Fruit fly (Drosophila melanogaster) whole organism, embryonic: Measurements from ENCODE around the gene E2f2.

Experiments used
- Aef1 ChIP-seq: fragments of 200-800 bp; sonication (Bioruptor generic); IDR thresholded peaks from 3 replicates; pipeline ENCODE4 v1.3.6; 2022; ENCODE audit warnings: missing biosample characterization, missing genetic modification characterization
- Bteb2 ChIP-seq: fragments of 200-800 bp; sonication (Bioruptor generic); optimal IDR thresholded peaks from 2 replicates; lab custom pipeline; 2016; ENCODE audit warnings: missing biosample characterization, missing genetic modification characterization
- CG11085 ChIP-seq: fragments of 200-800 bp; sonication (Bioruptor generic); IDR thresholded peaks from 2 replicates; pipeline ENCODE4 v1.3.6; 2022; ENCODE audit warnings: missing biosample characterization, missing genetic modification characterization
- CG11247 ChIP-seq: fragments of 200-800 bp; sonication (Bioruptor generic); IDR thresholded peaks from 2 replicates; pipeline ENCODE4 v1.3.6; 2022; ENCODE audit warnings: missing biosample characterization, missing genetic modification characterization
- CG15011 ChIP-seq: fragments of 200-800 bp; sonication (Bioruptor generic); optimal IDR thresholded peaks from 3 replicates; lab custom pipeline; 2018; ENCODE audit warnings: missing biosample characterization, mild to moderate bottlenecking, missing genetic modification characterization
- CG31388 ChIP-seq: fragments of 200-800 bp; sonication (Bioruptor generic); optimal IDR thresholded peaks from 2 replicates; lab custom pipeline; 2016; ENCODE audit warnings: missing biosample characterization, missing genetic modification characterization
- CG42726 ChIP-seq: fragments of 200-800 bp; sonication (Bioruptor generic); IDR thresholded peaks from 2 replicates; pipeline ENCODE4 v1.3.6; 2022; ENCODE audit warnings: missing biosample characterization, missing genetic modification characterization; ENCODE audit not compliant: partially characterized antibody
- CG4424 ChIP-seq: fragments of 200-800 bp; sonication (Bioruptor generic); optimal IDR thresholded peaks from 3 replicates; lab custom pipeline; 2016; ENCODE audit warnings: missing biosample characterization, missing genetic modification characterization
- CG5180 ChIP-seq: fragments of 200-800 bp; sonication (Bioruptor generic); optimal IDR thresholded peaks from 3 replicates; lab custom pipeline; 2017; ENCODE audit warnings: missing biosample characterization, missing genetic modification characterization, mild to moderate bottlenecking, moderate library complexity, missing genetic modification reagents
- CG6791 ChIP-seq: fragments of 200-800 bp; sonication (Bioruptor generic); IDR thresholded peaks from 3 replicates; pipeline ENCODE4 v1.3.6; 2022; ENCODE audit warnings: missing biosample characterization, missing genetic modification characterization; ENCODE audit not compliant: partially characterized antibody
- CG6813 ChIP-seq: fragments of 200-800 bp; sonication (Bioruptor generic); optimal IDR thresholded peaks from 2 replicates; lab custom pipeline; 2017; ENCODE audit warnings: missing biosample characterization, missing genetic modification characterization, mild to moderate bottlenecking, moderate library complexity, missing genetic modification reagents
- CG8290 ChIP-seq, 3 experiments: fragments of 200-800 bp; sonication (Bioruptor generic); optimal IDR thresholded peaks; 2 replicates each; lab custom pipeline; 2016 to 2019; ENCODE audit warnings: missing biosample characterization in 3 of 3, missing genetic modification characterization in 3 of 3, mild to moderate bottlenecking in 2 of 3, moderate library complexity in 1 of 3
- CG9215 ChIP-seq: fragments of 200-800 bp; sonication (Bioruptor generic); IDR thresholded peaks from 2 replicates; pipeline ENCODE4 v1.3.6; 2022; ENCODE audit warnings: missing biosample characterization, missing genetic modification characterization
- CG9817 ChIP-seq: fragments of 200-800 bp; sonication (Bioruptor generic); optimal IDR thresholded peaks from 2 replicates; lab custom pipeline; 2018; ENCODE audit warnings: missing biosample characterization, mild to moderate bottlenecking, missing genetic modification characterization, moderate library complexity
- CG9876 ChIP-seq: fragments of 200-800 bp; sonication (Bioruptor generic); optimal IDR thresholded peaks from 2 replicates; lab custom pipeline; 2016; ENCODE audit warnings: missing biosample characterization, missing genetic modification characterization
- E2f2 ChIP-seq: fragments of 200-800 bp; sonication (Bioruptor generic); IDR thresholded peaks from 2 replicates; pipeline ENCODE4 v1.3.6; 2022; ENCODE audit warnings: missing biosample characterization, missing genetic modification characterization
- Elba2 ChIP-seq: fragments of 200-800 bp; sonication (Bioruptor generic); optimal IDR thresholded peaks from 3 replicates; lab custom pipeline; 2016; ENCODE audit warnings: missing biosample characterization, missing genetic modification characterization
- Fer2 ChIP-seq: fragments of 200-800 bp; sonication (Bioruptor generic); optimal IDR thresholded peaks from 2 replicates; lab custom pipeline; 2018; ENCODE audit warnings: missing biosample characterization, mild to moderate bottlenecking, missing genetic modification characterization, moderate library complexity
- GATAe ChIP-seq: fragments of 200-800 bp; sonication (Bioruptor generic); conservative IDR thresholded peaks from 2 replicates; pipeline ENCODE4 v1.3.6; 2022; ENCODE audit warnings: missing biosample characterization, missing genetic modification characterization
- HLH3B ChIP-seq: fragments of 200-800 bp; sonication (Bioruptor generic); IDR thresholded peaks from 2 replicates; pipeline ENCODE4 v1.3.6; 2022; ENCODE audit warnings: missing biosample characterization, missing genetic modification characterization
- Mrtf ChIP-seq: fragments of 200-800 bp; sonication (Bioruptor generic); IDR thresholded peaks from 3 replicates; pipeline ENCODE4 v1.3.6; 2022; ENCODE audit warnings: missing biosample characterization, missing genetic modification characterization
- Rfx ChIP-seq: fragments of 200-800 bp; sonication (Bioruptor generic); IDR thresholded peaks from 2 replicates; pipeline ENCODE4 v1.3.6; 2022; ENCODE audit warnings: missing biosample characterization, missing genetic modification characterization
- Scr ChIP-seq: fragments of 200-800 bp; sonication (Bioruptor generic); IDR thresholded peaks from 2 replicates; pipeline ENCODE4 v1.3.6; 2022; ENCODE audit warnings: missing biosample characterization, missing genetic modification characterization; ENCODE audit not compliant: partially characterized antibody
- Sry-δ ChIP-seq: fragments of 200-800 bp; sonication (Bioruptor generic); optimal IDR thresholded peaks from 2 replicates; lab custom pipeline; 2016; ENCODE audit warnings: missing biosample characterization, missing genetic modification characterization
- Tbp ChIP-seq: fragments of >200 bp; optimal IDR thresholded peaks from 2 replicates; lab custom pipeline; 2018; ENCODE audit warnings: missing biosample characterization, missing genetic modification characterization
- ash1 ChIP-seq: fragments of 200-800 bp; sonication (Bioruptor generic); optimal IDR thresholded peaks from 2 replicates; lab custom pipeline; 2018; ENCODE audit warnings: missing biosample characterization, mild to moderate bottlenecking, missing genetic modification characterization
- bigmax ChIP-seq: fragments of 200-800 bp; sonication (Bioruptor generic); optimal IDR thresholded peaks from 2 replicates; lab custom pipeline; 2018; ENCODE audit warnings: missing biosample characterization, mild to moderate bottlenecking, missing genetic modification characterization
- bsh ChIP-seq, 2 experiments: fragments of 200-800 bp; sonication (Bioruptor generic); optimal IDR thresholded peaks; 2 replicates each; lab custom pipeline; 2017 to 2018; ENCODE audit warnings: mild to moderate bottlenecking in 2 of 2, missing biosample characterization in 2 of 2, missing genetic modification characterization in 2 of 2, moderate library complexity in 1 of 2
- cato ChIP-seq: fragments of 200-800 bp; sonication (Bioruptor generic); optimal IDR thresholded peaks from 2 replicates; lab custom pipeline; 2016; ENCODE audit warnings: missing biosample characterization, missing genetic modification characterization, borderline replicate concordance
- ci ChIP-seq: fragments of 200-800 bp; sonication (Bioruptor generic); IDR thresholded peaks from 3 replicates; pipeline ENCODE4 v1.3.6; 2022; ENCODE audit warnings: missing biosample characterization, missing genetic modification characterization
- dan ChIP-seq: fragments of 200-800 bp; sonication (Bioruptor generic); IDR thresholded peaks from 2 replicates; pipeline ENCODE4 v1.3.6; 2022; ENCODE audit warnings: missing biosample characterization, missing genetic modification characterization
- eyg ChIP-seq: fragments of 200-800 bp; sonication (Bioruptor generic); optimal IDR thresholded peaks from 3 replicates; lab custom pipeline; 2016; ENCODE audit warnings: missing biosample characterization, missing genetic modification characterization
- fd96Cb ChIP-seq: fragments of 200-800 bp; sonication (Bioruptor generic); optimal IDR thresholded peaks from 2 replicates; lab custom pipeline; 2018; ENCODE audit warnings: missing biosample characterization, mild to moderate bottlenecking, missing genetic modification characterization, moderate library complexity
- jing ChIP-seq: fragments of 200-800 bp; sonication (Bioruptor generic); optimal IDR thresholded peaks from 2 replicates; lab custom pipeline; 2018; ENCODE audit warnings: missing biosample characterization, mild to moderate bottlenecking, missing genetic modification characterization
- kay ChIP-seq: fragments of 200-800 bp; sonication (Bioruptor generic); optimal IDR thresholded peaks from 2 replicates; lab custom pipeline; 2016; ENCODE audit warnings: missing biosample characterization, missing genetic modification characterization
- lmd ChIP-seq: fragments of 200-800 bp; sonication (Bioruptor generic); IDR thresholded peaks from 2 replicates; pipeline ENCODE4 v1.3.6; 2022; ENCODE audit warnings: missing biosample characterization, missing genetic modification characterization
- maf-S ChIP-seq: fragments of 200-800 bp; sonication (Bioruptor generic); optimal IDR thresholded peaks from 2 replicates; lab custom pipeline; 2016; ENCODE audit warnings: missing biosample characterization, missing genetic modification characterization
- oc ChIP-seq: fragments of 200-800 bp; sonication (Bioruptor generic); optimal IDR thresholded peaks from 2 replicates; lab custom pipeline; 2018; ENCODE audit warnings: missing biosample characterization, mild to moderate bottlenecking, missing genetic modification characterization, moderate library complexity
- org-1 ChIP-seq: fragments of 200-800 bp; sonication (Bioruptor generic); optimal IDR thresholded peaks from 2 replicates; lab custom pipeline; 2017; ENCODE audit warnings: missing biosample characterization, missing genetic modification characterization
- psq ChIP-seq: fragments of 200-800 bp; sonication (Bioruptor generic); optimal IDR thresholded peaks from 2 replicates; lab custom pipeline; 2017; ENCODE audit warnings: missing biosample characterization, missing genetic modification characterization
- pum ChIP-seq: fragments of 200-800 bp; sonication (Bioruptor generic); optimal IDR thresholded peaks from 2 replicates; lab custom pipeline; 2016; ENCODE audit warnings: missing biosample characterization, missing genetic modification characterization
- sisA ChIP-seq: fragments of 200-800 bp; sonication (Bioruptor generic); IDR thresholded peaks from 2 replicates; pipeline ENCODE4 v1.3.6; 2022; ENCODE audit warnings: missing biosample characterization, missing genetic modification characterization
- sna ChIP-seq: fragments of 200-800 bp; sonication (Bioruptor generic); IDR thresholded peaks from 2 replicates; pipeline ENCODE4 v1.3.6; 2022; ENCODE audit warnings: missing biosample characterization, missing genetic modification characterization; ENCODE audit not compliant: partially characterized antibody
- sob ChIP-seq: fragments of 200-800 bp; sonication (Bioruptor generic); IDR thresholded peaks from 2 replicates; pipeline ENCODE4 v1.3.6; 2022; ENCODE audit warnings: missing biosample characterization, missing genetic modification characterization
- unc-4 ChIP-seq: fragments of 200-800 bp; sonication (Bioruptor generic); IDR thresholded peaks from 2 replicates; pipeline ENCODE4 v1.3.6; 2022; ENCODE audit warnings: missing biosample characterization, missing genetic modification characterization; ENCODE audit not compliant: partially characterized antibody
- vvl ChIP-seq: fragments of 200-800 bp; sonication (Bioruptor generic); IDR thresholded peaks from 2 replicates; pipeline ENCODE4 v1.3.6; 2022; ENCODE audit warnings: missing biosample characterization, missing genetic modification characterization
- zen ChIP-seq: fragments of 200-800 bp; sonication (Bioruptor generic); optimal IDR thresholded peaks from 3 replicates; lab custom pipeline; 2018; ENCODE audit warnings: missing biosample characterization, mild to moderate bottlenecking, missing genetic modification characterization, moderate library complexity
- zfh2 ChIP-seq: fragments of 200-800 bp; sonication (Bioruptor generic); optimal IDR thresholded peaks from 2 replicates; lab custom pipeline; 2016; ENCODE audit warnings: missing biosample characterization, missing genetic modification characterization

The E2f2 gene

DNA sequence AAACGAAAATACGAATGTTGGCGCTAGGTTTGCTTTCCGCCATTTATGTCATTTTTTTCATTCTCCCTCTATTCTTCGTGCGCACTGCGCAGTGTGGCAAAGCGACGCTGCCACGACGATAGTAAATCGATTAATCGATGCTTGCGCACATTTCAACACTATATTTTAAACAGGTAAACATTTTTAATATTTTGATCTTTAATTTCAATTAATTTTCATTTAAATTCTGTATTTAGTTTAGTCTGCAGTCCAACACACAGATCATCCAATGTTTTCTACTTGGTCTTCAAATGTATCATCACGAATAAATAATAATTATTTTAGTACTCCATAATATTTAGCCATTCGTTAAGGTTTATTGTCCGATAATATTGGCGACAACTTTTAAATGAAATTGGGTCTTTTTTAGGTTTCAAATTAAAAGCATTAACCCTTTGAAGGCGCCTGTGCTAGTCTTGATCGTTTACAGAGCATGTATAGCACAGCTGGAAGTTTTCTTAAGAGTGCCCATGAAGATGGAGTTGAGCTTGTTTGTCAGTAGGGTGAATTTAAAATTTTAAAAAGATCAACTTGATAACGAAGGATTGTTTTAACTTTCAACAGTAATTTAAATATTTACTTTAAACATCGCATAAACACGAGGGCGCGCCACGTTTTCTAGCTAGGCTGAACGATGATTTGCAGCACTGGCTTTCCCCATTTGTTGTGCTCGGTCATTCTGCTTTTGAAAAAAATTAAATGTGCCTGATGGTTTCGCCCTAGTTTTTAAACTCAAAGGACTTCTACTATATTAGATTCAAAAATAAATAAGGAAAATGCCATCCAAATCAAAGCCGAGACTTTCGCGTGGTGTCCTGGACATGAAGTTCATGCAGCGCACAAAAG lies at the start of gene E2f2, which contains the start of gene Mpp6 (continued):
- peak; percentile 25; the same call in 1 of the 3 replicates for TF ChIP-seq Aef1 (GFP tag; lab: Robert Waterston, UW)
- TF ChIP-seq Elba2 (GFP tag; lab: Kevin White, UChicago) = no peak
- peak; percentile 84 for TF ChIP-seq CG11085 (GFP tag; lab: Robert Waterston, UW)
- TF ChIP-seq Rfx (GFP tag; lab: Robert Waterston, UW) = peak; percentile 86
- TF ChIP-seq cato = no peak
- TF ChIP-seq CG31388 = no peak
- peak; percentile 52; the same call in 1 of the 2 replicates for TF ChIP-seq lmd (GFP tag; lab: Robert Waterston, UW)
- TF ChIP-seq HLH3B (GFP tag; lab: Robert Waterston, UW) = no peak
- no peak for TF ChIP-seq bigmax
- no peak for TF ChIP-seq jing (GFP tag; lab: Kevin White, UChicago)
- no peak for TF ChIP-seq dan (GFP tag; lab: Robert Waterston, UW)
- no peak for TF ChIP-seq bsh (GFP tag; optimal IDR thresholded peaks at IDR 0.05; lab: Kevin White, UChicago)
- no peak for TF ChIP-seq fd96Cb (tag; lab: Kevin White, UChicago)
- peak; percentile 52 for TF ChIP-seq pum
- TF ChIP-seq Tbp (GFP tag; lab: Kevin White, UChicago) = peak; percentile 1
- peak; percentile 63; the same call in 1 of the 2 replicates for TF ChIP-seq vvl (GFP tag; lab: Robert Waterston, UW)
- 0 out of 3 replicates have a peak, but pooled peaks have one; percentile 12 for TF ChIP-seq ci (GFP tag; lab: Robert Waterston, UW)
- peak; percentile 95 for TF ChIP-seq psq
- no peak for TF ChIP-seq CG6813 (GFP tag; lab: Kevin White, UChicago)
- no peak for TF ChIP-seq org-1
- no peak for TF ChIP-seq ash1 (GFP tag; lab: Kevin White, UChicago)
- peak; percentile 82 for TF ChIP-seq Scr (GFP tag; lab: Robert Waterston, UW)
- peak; percentile 89 for TF ChIP-seq CG6791
- TF ChIP-seq maf-S (GFP tag; lab: Kevin White, UChicago) = no peak
- no peak for TF ChIP-seq eyg (GFP tag; lab: Kevin White, UChicago)
- no peak for TF ChIP-seq Fer2 (tag; lab: Kevin White, UChicago)
- TF ChIP-seq kay (GFP tag; lab: Kevin White, UChicago) = no peak
- TF ChIP-seq GATAe (GFP tag; lab: Robert Waterston, UW) = no peak
- TF ChIP-seq CG5180 (GFP tag; lab: Kevin White, UChicago) = no peak
- no peak for TF ChIP-seq CG9215 (GFP tag; lab: Robert Waterston, UW)
- no peak for TF ChIP-seq zen (tag; lab: Kevin White, UChicago)
- no peak for TF ChIP-seq oc
- TF ChIP-seq CG15011 (GFP tag; lab: Kevin White, UChicago) = no peak
- TF ChIP-seq Sry-δ (GFP tag; lab: Kevin White, UChicago) = peak; percentile 59
- TF ChIP-seq Mrtf (GFP tag; lab: Robert Waterston, UW) = no peak
- peak; percentile 63 for TF ChIP-seq sna (GFP tag; lab: Robert Waterston, UW)
- peak; percentile 86 for TF ChIP-seq sob (GFP tag; lab: Robert Waterston, UW)
- TF ChIP-seq E2f2 (GFP tag; lab: Robert Waterston, UW) = peak; percentile 93
- no peak for TF ChIP-seq CG9876 (GFP tag; lab: Kevin White, UChicago)
- TF ChIP-seq CG42726 (GFP tag; lab: Robert Waterston, UW) = peak; percentile 93
- TF ChIP-seq Bteb2 (GFP tag; lab: Kevin White, UChicago) = peak; percentile 16
- TF ChIP-seq zfh2 = peak; percentile 42
- peak; percentile 79 for TF ChIP-seq unc-4
- TF ChIP-seq CG4424 (GFP tag; lab: Kevin White, UChicago) = no peak
- TF ChIP-seq CG9817 (tag; lab: Kevin White, UChicago) = peak; percentile 21
- TF ChIP-seq sisA (GFP tag; lab: Robert Waterston, UW) = peak; percentile 38
- peak; percentile 71 for TF ChIP-seq CG11247 (GFP tag; lab: Robert Waterston, UW)
- peak; percentile 18 for TF ChIP-seq CG8290 (GFP tag; optimal IDR thresholded peaks at IDR 0.05; lab: Kevin White, UChicago)
- peak in 1 of 2 experiments; percentile 69 for TF ChIP-seq CG8290 (tag; optimal IDR thresholded peaks at IDR 0.05; lab: Kevin White, UChicago)
